Worm (Caenorhabditis elegans): ENCODE measurements around the gene ZK930.6.

The ZK930.6 gene

ce11 chrII:11917530-11917952 is 33.8 kb downstream of the ZK930.6 start:
- no peak for TF ChIP-seq K09A11.1 (tag; optimal IDR thresholded peaks at IDR 0.05; ENCODE audit: insufficient read depth)

ce11 chrII:11922757-11923538 is 39.2 kb downstream of the ZK930.6 start:
- TF ChIP-seq ceh-24 (tag; optimal IDR thresholded peaks at IDR 0.05) (no peak), ceh-34 (tag; optimal IDR thresholded peaks at IDR 0.05) (peak; percentile 1), dve-1 (tag; optimal IDR thresholded peaks at IDR 0.05) (peak; percentile 14)

- TF ChIP-seq sox-4 (tag; optimal IDR thresholded peaks at IDR 0.05) = no peak
- no peak for TF ChIP-seq C38D4.7 (GFP tag; optimal IDR thresholded peaks at IDR 0.05)
- peak; percentile 47 for TF ChIP-seq hlh-30 (tag; optimal IDR thresholded peaks at IDR 0.05; ENCODE audit: insufficient read depth)
- TF ChIP-seq dve-1 (tag; optimal IDR thresholded peaks at IDR 0.05) = peak; percentile 29
- no peak for TF ChIP-seq nhr-232 (tag; optimal IDR thresholded peaks at IDR 0.05)
- TF ChIP-seq pha-4 (tag; optimal IDR thresholded peaks at IDR 0.05) = no peak
- no peak for TF ChIP-seq lim-6 (tag; optimal IDR thresholded peaks at IDR 0.05)
Measured at ce11 chrII:11923620-11924298, 40.0 kb downstream of the ZK930.6 start.

ce11 chrII:11925203-11925602 is 41.5 kb downstream of the ZK930.6 start:
- no peak for TF ChIP-seq ama-1 (optimal IDR thresholded peaks at IDR 0.05)

ce11 chrII:11926501-11926900 is 42.8 kb downstream of the ZK930.6 start:
- TF ChIP-seq pax-1 (tag; optimal IDR thresholded peaks at IDR 0.05) (no peak), syd-9 (tag; optimal IDR thresholded peaks at IDR 0.05) (no peak), ttx-3 (tag; optimal IDR thresholded peaks at IDR 0.05) (no peak), ceh-48 (tag; optimal IDR thresholded peaks at IDR 0.05) (no peak), nfya-1 (tag; optimal IDR thresholded peaks at IDR 0.05) (no peak), elt-2 (tag; optimal IDR thresholded peaks at IDR 0.05) (no peak), che-1 (tag; optimal IDR thresholded peaks at IDR 0.05) (no peak), eyg-1 (tag; optimal IDR thresholded peaks at IDR 0.05) (no peak), ceh-22 (tag; optimal IDR thresholded peaks at IDR 0.05) (no peak), unc-3 (GFP tag; conservative IDR thresholded peaks at IDR 0.05) (no peak), unc-3 (tag; optimal IDR thresholded peaks at IDR 0.05) (no peak), fax-1 (tag; optimal IDR thresholded peaks at IDR 0.05) (no peak), ama-1 (optimal IDR thresholded peaks at IDR 0.05) (no peak), pha-4 (tag; optimal IDR thresholded peaks at IDR 0.05) (no peak), ref-2 (tag; optimal IDR thresholded peaks at IDR 0.05) (no peak)

ce11 chrII:11928752-11929151 is 45.0 kb downstream of the ZK930.6 start:
- TF ChIP-seq unc-42 (tag; optimal IDR thresholded peaks at IDR 0.05) (no peak), sox-4 (tag; optimal IDR thresholded peaks at IDR 0.05) (no peak), nfya-1 (tag; optimal IDR thresholded peaks at IDR 0.05) (no peak), madf-2 (tag; optimal IDR thresholded peaks at IDR 0.05) (no peak), ceh-48 (tag; optimal IDR thresholded peaks at IDR 0.05) (no peak), rnt-1 (tag; optimal IDR thresholded peaks at IDR 0.05) (no peak), tbx-7 (tag; optimal IDR thresholded peaks at IDR 0.05) (no peak), T23F11.4 (GFP tag; optimal IDR thresholded peaks at IDR 0.05) (no peak), ama-1 (optimal IDR thresholded peaks at IDR 0.05) (no peak), hlh-13 (GFP tag; optimal IDR thresholded peaks at IDR 0.05) (no peak), fkh-10 (GFP tag; optimal IDR thresholded peaks at IDR 0.05) (no peak), dve-1 (tag; optimal IDR thresholded peaks at IDR 0.05) (no peak), elt-4 (tag; optimal IDR thresholded peaks at IDR 0.05) (no peak), pha-4 (tag; optimal IDR thresholded peaks at IDR 0.05) (no peak)
